Fruit fly (Drosophila melanogaster) whole organism, embryonic: ENCODE data around the gene IleRS-m.
A peak's percentile ranks its signal among the peaks of the same experiment; 100 is the strongest.

ENCODE experiments used
- CG4707 ChIP-seq: fragments of 200-800 bp; sonication (Bioruptor generic); optimal IDR thresholded peaks from 2 replicates; lab custom pipeline; 2018; ENCODE audit warnings: missing biosample characterization, mild to moderate bottlenecking, missing genetic modification characterization, moderate library complexity
- Dp ChIP-seq: fragments of 200-800 bp; sonication (Bioruptor generic); optimal IDR thresholded peaks from 2 replicates; lab custom pipeline; 2018; ENCODE audit warnings: missing biosample characterization, mild to moderate bottlenecking, missing genetic modification characterization, moderate library complexity
- MESR4 ChIP-seq: fragments of 200-800 bp; sonication (Bioruptor generic); optimal IDR thresholded peaks from 2 replicates; lab custom pipeline; 2018; ENCODE audit warnings: missing biosample characterization, mild to moderate bottlenecking, missing genetic modification characterization, moderate library complexity
- chinmo ChIP-seq: fragments of 200-800 bp; sonication (Bioruptor generic); IDR thresholded peaks from 4 replicates; pipeline ENCODE4 v1.3.6; 2022; ENCODE audit warnings: missing biosample characterization, missing genetic modification characterization; ENCODE audit not compliant: partially characterized antibody
- emc ChIP-seq: fragments of 200-800 bp; sonication (Bioruptor generic); optimal IDR thresholded peaks from 2 replicates; lab custom pipeline; 2016; ENCODE audit warnings: missing biosample characterization, missing genetic modification characterization
- maf-S ChIP-seq: fragments of 200-800 bp; sonication (Bioruptor generic); optimal IDR thresholded peaks from 2 replicates; lab custom pipeline; 2016; ENCODE audit warnings: missing biosample characterization, missing genetic modification characterization
- tx ChIP-seq: fragments of 200-800 bp; sonication (Bioruptor generic); optimal IDR thresholded peaks from 2 replicates; lab custom pipeline; 2016; ENCODE audit warnings: missing biosample characterization, missing genetic modification characterization

- TF ChIP-seq maf-S (GFP tag; lab: Kevin White, UChicago) (no peak), emc (no peak), CG4707 (GFP tag; lab: Kevin White, UChicago) (no peak), Dp (GFP tag; lab: Kevin White, UChicago) (peak; percentile 90), tx (GFP tag; lab: Kevin White, UChicago) (no peak), MESR4 (GFP tag; lab: Kevin White, UChicago) (peak; percentile 20), chinmo (no peak)
Measured at dm6 chr3L:16100059-16100458, at the start of gene IleRS-m.
